Fruit fly (Drosophila melanogaster) whole organism: ENCODE results near the gene CCHa2.

Experiments used
- CG8478 ChIP-seq: fragments of >200 bp; optimal IDR thresholded peaks from 2 replicates; lab custom pipeline; 2018; ENCODE audit warnings: inconsistent platforms
- Dll ChIP-seq: fragments of >200 bp; optimal IDR thresholded peaks from 2 replicates; lab custom pipeline; 2017
- EcR ChIP-seq, 2 experiments: fragments of >200 bp; optimal IDR thresholded peaks; 2 replicates each; lab custom pipeline; 2017; ENCODE audit warnings: missing biosample characterization in 2 of 2, missing genetic modification characterization in 2 of 2, missing genetic modification reagents in 2 of 2
- pan ChIP-seq: fragments of >200 bp; optimal IDR thresholded peaks from 2 replicates; lab custom pipeline; 2017
- psq ChIP-seq: fragments of >200 bp; optimal IDR thresholded peaks from 2 replicates; lab custom pipeline; 2017
- usp ChIP-seq: fragments of >200 bp; optimal IDR thresholded peaks from 2 replicates; lab custom pipeline; 2017; ENCODE audit warnings: missing biosample characterization, missing genetic modification characterization, mixed read lengths

CCHa2 gene

dm6 chr3R:13395133-13395532, at the start of gene CCHa2:
TSS of gene CCHa2 (minus strand) at chr3R:13395197.
- no peak for TF ChIP-seq psq
- no peak for TF ChIP-seq pan (lab: Kevin White, UChicago)
- TF ChIP-seq Dll, result no peak
- TF ChIP-seq EcR (GFP tag; optimal IDR thresholded peaks at IDR 0.05; lab: Kevin White, UChicago), result no peak
- TF ChIP-seq usp (GFP tag; lab: Kevin White, UChicago), result no peak
- no peak for TF ChIP-seq CG8478 (lab: Kevin White, UChicago)

DNA sequence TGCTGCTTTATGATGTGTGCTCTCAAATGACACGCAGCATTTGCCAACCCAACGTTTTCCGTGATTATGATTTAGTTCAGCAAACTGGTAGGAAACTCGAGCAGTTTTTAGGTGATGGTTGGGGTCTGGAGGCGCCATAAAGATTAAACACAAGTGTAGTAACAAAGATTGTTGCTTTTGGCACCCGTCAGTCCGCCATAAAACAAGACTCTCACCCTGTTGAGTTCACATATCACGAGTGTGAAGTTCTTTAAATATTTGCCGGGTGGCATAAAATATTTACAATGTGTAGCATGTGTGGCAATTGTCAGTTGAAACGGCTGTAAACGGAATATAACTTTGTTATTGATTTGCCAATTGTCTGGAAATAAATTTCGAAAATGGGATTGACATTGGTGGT, 46.7 kb upstream of the CCHa2 start:
- TF ChIP-seq psq (no peak), pan (lab: Kevin White, UChicago) (no peak), usp (GFP tag; lab: Kevin White, UChicago) (no peak), Dll (no peak), CG8478 (lab: Kevin White, UChicago) (no peak), EcR (GFP tag; optimal IDR thresholded peaks at IDR 0.05; lab: Kevin White, UChicago) (no peak)

- TF ChIP-seq psq (no peak), CG8478 (lab: Kevin White, UChicago) (no peak), Dll (no peak), usp (GFP tag; lab: Kevin White, UChicago) (no peak), EcR (GFP tag; optimal IDR thresholded peaks at IDR 0.05; lab: Kevin White, UChicago) (no peak), pan (lab: Kevin White, UChicago) (no peak)
Measured at dm6 chr3R:13435836-13436235, 40.8 kb upstream of the CCHa2 start.

DNA sequence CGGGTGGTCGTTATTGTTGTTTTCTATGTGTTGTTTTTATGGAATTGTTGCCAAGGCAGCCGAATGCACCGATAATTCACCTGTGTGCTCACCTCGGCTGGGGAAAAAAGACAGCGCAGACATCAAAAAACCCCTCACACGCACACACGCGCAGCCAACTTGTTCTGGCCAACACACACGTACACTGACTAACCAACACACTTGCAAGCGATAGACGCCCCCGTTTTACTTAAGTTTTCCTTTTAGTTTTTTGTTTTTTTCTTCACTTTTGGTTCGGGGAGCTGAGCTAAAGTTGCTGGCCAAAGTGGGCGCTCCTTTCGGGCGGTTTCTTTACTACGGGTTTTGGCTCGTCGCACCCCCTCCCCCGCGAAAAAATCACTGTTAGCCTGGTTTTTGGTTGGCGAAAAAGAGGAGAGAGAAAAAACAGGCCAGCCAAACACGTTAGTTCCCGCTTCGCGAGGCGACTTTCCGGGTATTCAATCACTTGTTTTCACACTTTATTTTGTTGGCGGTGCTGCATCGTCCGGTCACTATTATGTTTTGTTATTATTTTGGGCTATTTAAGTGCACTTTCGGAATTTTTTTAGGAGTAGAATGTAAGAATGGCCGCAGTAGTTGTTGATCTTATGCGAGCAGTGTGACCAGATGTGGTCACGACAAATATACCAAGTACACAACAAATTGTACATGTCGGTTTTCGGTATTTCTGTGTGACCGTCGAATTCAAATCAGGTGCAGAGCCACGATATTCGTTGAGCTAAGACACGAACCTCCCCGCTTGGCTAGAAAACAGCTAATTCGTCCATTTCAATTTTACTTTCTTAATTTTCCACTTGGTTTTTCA, 39.5 kb upstream of the CCHa2 start, which contains the start of gene yrt:
yrt (minus strand) TSS at position 660 of the 844 bp plus-strand sequence.
- TF ChIP-seq EcR (GFP tag; optimal IDR thresholded peaks at IDR 0.05; lab: Kevin White, UChicago) (no peak), Dll (no peak), pan (lab: Kevin White, UChicago) (no peak), usp (GFP tag; lab: Kevin White, UChicago) (no peak)

DNA sequence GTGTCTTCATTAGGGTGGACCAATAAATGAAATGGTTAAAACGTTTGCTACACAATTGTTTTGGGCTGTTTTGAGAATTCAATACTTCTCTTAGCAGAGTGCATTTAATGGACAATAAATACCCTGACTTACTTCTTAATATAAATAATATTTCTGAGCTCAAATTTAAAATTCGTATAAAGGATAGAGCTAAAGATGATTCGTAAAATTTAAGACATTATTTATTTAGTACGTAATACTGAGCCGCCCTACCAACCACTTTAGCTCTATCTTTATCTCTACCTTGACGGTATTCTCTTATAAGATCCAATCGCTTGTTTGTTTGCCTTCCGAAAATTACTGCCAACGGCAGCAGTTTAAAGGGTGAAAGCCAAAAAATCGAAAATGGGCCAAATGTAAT, 38.6 kb upstream of the CCHa2 start:
- TF ChIP-seq usp (GFP tag; lab: Kevin White, UChicago) (no peak), CG8478 (lab: Kevin White, UChicago) (no peak), pan (lab: Kevin White, UChicago) (no peak), Dll (no peak), psq (no peak), EcR (GFP tag; optimal IDR thresholded peaks at IDR 0.05; lab: Kevin White, UChicago) (no peak)

dm6 chr3R:13428341-13429040, 33.5 kb upstream of the CCHa2 start:
- TF ChIP-seq usp (GFP tag; lab: Kevin White, UChicago) (no peak), pan (lab: Kevin White, UChicago) (no peak), Dll (no peak), EcR (GFP tag; optimal IDR thresholded peaks at IDR 0.05; lab: Kevin White, UChicago) (no peak), CG8478 (lab: Kevin White, UChicago) (no peak), psq (no peak)

- TF ChIP-seq pan (lab: Kevin White, UChicago), result no peak
- TF ChIP-seq CG8478 (lab: Kevin White, UChicago), result no peak
- no peak for TF ChIP-seq Dll
- TF ChIP-seq usp (GFP tag; lab: Kevin White, UChicago), result no peak
- no peak for TF ChIP-seq EcR (GFP tag; optimal IDR thresholded peaks at IDR 0.05; lab: Kevin White, UChicago)
- no peak for TF ChIP-seq psq
Measured at dm6 chr3R:13425470-13426033, 30.6 kb upstream of the CCHa2 start, which contains the start of gene Act87E. TSS of gene Act87E (plus strand) at chr3R:13425983.

DNA sequence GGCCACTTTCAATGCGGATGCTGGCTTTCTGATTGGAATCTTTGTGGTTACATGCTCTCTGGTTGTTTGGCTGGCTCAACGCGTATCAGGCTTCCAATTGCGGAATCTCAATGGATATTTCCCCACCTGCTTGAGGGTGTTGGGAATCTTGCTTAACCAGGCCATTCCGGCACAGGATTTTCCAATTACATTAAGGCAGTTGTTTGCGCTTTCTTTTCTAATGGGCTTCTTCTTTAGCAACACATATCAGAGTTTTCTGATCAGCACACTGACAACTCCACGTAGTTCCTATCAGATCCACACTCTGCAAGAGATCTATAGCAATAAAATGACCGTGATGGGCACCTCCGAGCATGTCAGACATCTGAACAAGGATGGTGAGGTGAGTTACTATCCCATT, 27.2 kb upstream of the CCHa2 start:
- TF ChIP-seq EcR (GFP tag; optimal IDR thresholded peaks at IDR 0.05; lab: Kevin White, UChicago) (no peak), psq (no peak), CG8478 (lab: Kevin White, UChicago) (no peak), pan (lab: Kevin White, UChicago) (no peak), Dll (no peak), usp (GFP tag; lab: Kevin White, UChicago) (no peak)

DNA sequence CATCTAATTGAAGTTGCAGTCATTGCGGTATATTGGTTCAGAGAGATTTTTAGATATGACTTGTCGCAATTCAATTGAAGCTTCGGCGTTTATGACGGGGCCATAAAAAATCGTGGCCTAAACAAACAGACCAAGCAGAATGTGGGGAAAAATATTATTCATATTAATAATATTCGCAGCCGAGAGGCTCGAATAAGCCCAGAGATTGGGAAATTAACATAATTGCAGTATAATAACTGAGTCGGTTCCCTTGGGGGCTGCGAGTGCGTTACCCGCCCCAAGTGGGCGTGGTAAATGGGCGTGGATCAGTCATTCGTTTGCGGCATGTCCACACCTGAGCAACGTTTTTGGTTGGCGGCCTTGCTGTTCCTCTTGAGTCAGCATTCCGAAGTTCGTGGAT, 25.0 kb upstream of the CCHa2 start, which contains the start of gene Ir87a:
Ir87a (plus strand) TSS at position 301 of the 400 bp plus-strand sequence.
- TF ChIP-seq pan (lab: Kevin White, UChicago), result no peak

dm6 chr3R:13417067-13417595, 22.1 kb upstream of the CCHa2 start:
- TF ChIP-seq EcR (GFP tag; optimal IDR thresholded peaks at IDR 0.05; lab: Kevin White, UChicago) (no peak), Dll (no peak), usp (GFP tag; lab: Kevin White, UChicago) (no peak), pan (lab: Kevin White, UChicago) (no peak), psq (no peak), CG8478 (lab: Kevin White, UChicago) (no peak)

DNA sequence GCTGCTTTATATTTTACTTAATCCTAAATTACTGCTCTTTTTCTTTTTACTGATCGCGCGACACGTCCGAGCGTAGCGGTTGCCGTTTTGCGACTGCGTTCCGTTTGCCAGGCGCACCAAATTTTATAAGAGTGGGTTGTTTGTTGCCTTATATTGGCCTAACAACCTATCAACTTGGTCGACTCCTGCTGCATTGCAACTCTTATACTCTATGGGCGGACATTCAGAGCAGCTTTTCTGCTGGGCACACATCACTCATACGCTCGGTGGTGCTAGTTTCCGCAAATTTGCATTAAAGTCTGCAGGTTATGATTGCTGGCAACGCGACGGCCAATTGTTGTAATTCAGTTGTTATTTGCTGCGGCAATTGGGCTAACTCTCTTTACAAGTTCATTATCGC, 20.2 kb upstream of the CCHa2 start, which contains the start of gene yellow-e:
yellow-e (minus strand) TSS at position 101 of the 400 bp plus-strand sequence.
- no peak for TF ChIP-seq CG8478 (lab: Kevin White, UChicago)
- TF ChIP-seq Dll, result no peak
- no peak for TF ChIP-seq usp (GFP tag; lab: Kevin White, UChicago)
